Worm (Caenorhabditis elegans) whole organism, midembryonic: ENCODE data around the gene Y39B6A.41.

ENCODE experiments used
- T22C8.4 ChIP-seq: fragments of 200-800 bp; sonication (Bioruptor generic); IDR thresholded peaks from 2 replicates; pipeline ENCODE4 v1.3.6; 2022; ENCODE audit warnings: missing genetic modification characterization, missing compliant biosample characterization
- cog-1 ChIP-seq: sonication (generic microtip); optimal IDR thresholded peaks from 2 replicates; lab custom pipeline; 2016; ENCODE audit warnings: missing genetic modification characterization, missing compliant biosample characterization
- flt-1 ChIP-seq: fragments of 200-800 bp; sonication (Bioruptor generic); IDR thresholded peaks from 2 replicates; pipeline ENCODE4 v1.3.6; 2022; ENCODE audit warnings: missing genetic modification characterization, missing compliant biosample characterization
- klf-2 ChIP-seq: fragments of 200-800 bp; sonication (Bioruptor generic); conservative IDR thresholded peaks from 2 replicates; pipeline ENCODE4 v1.3.6; 2022; ENCODE audit warnings: missing genetic modification reagents, missing genetic modification characterization, missing compliant biosample characterization
- ref-1 ChIP-seq: fragments of 200-800 bp; sonication (Bioruptor generic); conservative IDR thresholded peaks from 2 replicates; pipeline ENCODE4 v1.3.6; 2022; ENCODE audit warnings: missing genetic modification reagents, missing genetic modification characterization, missing compliant biosample characterization
- ztf-23 ChIP-seq: fragments of 200-800 bp; sonication (Bioruptor generic); IDR thresholded peaks from 2 replicates; pipeline ENCODE4 v1.3.6; 2022; ENCODE audit warnings: missing genetic modification reagents, missing genetic modification characterization, missing compliant biosample characterization
- ztf-29 ChIP-seq: fragments of 200-800 bp; sonication (Bioruptor generic); IDR thresholded peaks from 2 replicates; pipeline ENCODE4 v1.3.6; 2022; ENCODE audit warnings: missing genetic modification reagents, missing genetic modification characterization, missing compliant biosample characterization

- no peak for TF ChIP-seq klf-2
- TF ChIP-seq flt-1 (GFP tag; lab: Robert Waterston, UW) = no peak
- TF ChIP-seq T22C8.4 (GFP tag; lab: Robert Waterston, UW) = no peak
- TF ChIP-seq ztf-23 = no peak
- TF ChIP-seq ref-1 (GFP tag; lab: Robert Waterston, UW) = no peak
- TF ChIP-seq cog-1 (tag; lab: Kevin White, UChicago) = no peak
- no peak for TF ChIP-seq ztf-29 (GFP tag; lab: Robert Waterston, UW)
Measured at ce11 chrV:18976539-18976938, 1.2 kb downstream of the Y39B6A.41 start.
